Fruit fly (Drosophila melanogaster) Kc167 (cell line): ENCODE data around the gene CG4658.

Experiments
- insv ChIP-seq: fragments of >200 bp; optimal IDR thresholded peaks from 3 replicates; lab custom pipeline; 2018; ENCODE audit warnings: missing external identifiers
- psq ChIP-seq: fragments of >200 bp; optimal IDR thresholded peaks from 2 replicates; lab custom pipeline; 2017; ENCODE audit warnings: missing external identifiers

- TF ChIP-seq insv (lab: Kevin White, UChicago) = no peak
- no peak for TF ChIP-seq psq (lab: Kevin White, UChicago)
Measured at dm6 chr2L:10002408-10003358, 45.8 kb downstream of the CG4658 start, which contains the start of the genes CG31875 and SoYb.
